Worm (Caenorhabditis elegans): ENCODE results near the gene evl-18.

DNA sequence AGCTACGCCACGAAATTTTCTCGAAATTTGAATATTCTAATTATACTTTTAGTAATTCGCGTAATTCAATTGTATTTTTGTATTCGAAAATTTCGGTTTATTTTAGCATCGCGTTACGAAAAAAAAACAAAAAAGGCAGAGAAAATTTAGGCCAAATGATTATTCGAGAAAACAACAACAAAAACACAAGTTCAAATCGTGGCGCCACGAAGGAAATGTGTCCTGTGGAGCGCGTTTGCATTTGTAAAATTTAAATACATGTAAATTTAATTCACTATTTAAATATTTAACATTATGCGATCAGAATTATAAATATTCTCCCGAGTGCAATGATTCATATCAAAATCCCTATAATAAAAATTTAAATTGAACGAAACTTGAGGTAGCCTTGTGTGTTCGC, 11.1 kb downstream of the evl-18 start:
- no peak for TF ChIP-seq flh-1 (GFP tag; optimal IDR thresholded peaks at IDR 0.05)
- no peak for TF ChIP-seq nhr-237 (tag; optimal IDR thresholded peaks at IDR 0.05)
- TF ChIP-seq nhr-76 (tag; optimal IDR thresholded peaks at IDR 0.05) = no peak
- no peak for TF ChIP-seq zip-8 (tag; optimal IDR thresholded peaks at IDR 0.05)
- TF ChIP-seq nhr-12 (tag; optimal IDR thresholded peaks at IDR 0.05) = no peak
- no peak for TF ChIP-seq mab-5 (tag; optimal IDR thresholded peaks at IDR 0.05)
- TF ChIP-seq mep-1 (tag; optimal IDR thresholded peaks at IDR 0.05) = no peak
- TF ChIP-seq elt-1 (tag; optimal IDR thresholded peaks at IDR 0.05; ENCODE audit: borderline replicate concordance, insufficient read depth) = no peak
- no peak for TF ChIP-seq snpc-4 (tag; optimal IDR thresholded peaks at IDR 0.05)
- TF ChIP-seq lin-13 (tag; optimal IDR thresholded peaks at IDR 0.05) = no peak
- TF ChIP-seq pha-4 (tag; optimal IDR thresholded peaks at IDR 0.05) = no peak
- no peak for TF ChIP-seq ces-1 (GFP tag; optimal IDR thresholded peaks at IDR 0.05)
- no peak for TF ChIP-seq ztf-11 (tag; optimal IDR thresholded peaks at IDR 0.05)
- no peak for TF ChIP-seq nhr-28 (tag; optimal IDR thresholded peaks at IDR 0.05)
